Fruit fly (Drosophila melanogaster) whole organism, embryonic: ENCODE measurements around the gene CG32647.

Source experiments
- ATbp ChIP-seq: fragments of 200-800 bp; sonication (Bioruptor generic); optimal IDR thresholded peaks from 2 replicates; lab custom pipeline; 2017; ENCODE audit warnings: missing biosample characterization, mild to moderate bottlenecking, missing genetic modification characterization, missing genetic modification reagents
- Atf-2 ChIP-seq: fragments of 200-800 bp; sonication (Bioruptor generic); optimal IDR thresholded peaks from 2 replicates; lab custom pipeline; 2016; ENCODE audit warnings: missing biosample characterization, missing genetic modification characterization
- Atf3 ChIP-seq: fragments of 200-800 bp; sonication (Bioruptor generic); optimal IDR thresholded peaks from 3 replicates; lab custom pipeline; 2016; ENCODE audit warnings: missing biosample characterization, missing genetic modification characterization
- CG1024 ChIP-seq: fragments of 200-800 bp; sonication (Bioruptor generic); IDR thresholded peaks from 2 replicates; pipeline ENCODE4 v1.3.6; 2022; ENCODE audit warnings: missing biosample characterization, missing genetic modification characterization
- CG10321 ChIP-seq: fragments of 200-800 bp; sonication (Bioruptor generic); IDR thresholded peaks from 2 replicates; pipeline ENCODE4 v1.3.6; 2022; ENCODE audit warnings: missing biosample characterization, missing genetic modification characterization
- CG10543 ChIP-seq: fragments of 200-800 bp; sonication (Bioruptor generic); optimal IDR thresholded peaks from 3 replicates; lab custom pipeline; 2017; ENCODE audit warnings: missing biosample characterization, mild to moderate bottlenecking, missing genetic modification characterization, moderate library complexity
- CG12299 ChIP-seq: fragments of 200-800 bp; sonication (Bioruptor generic); optimal IDR thresholded peaks from 2 replicates; lab custom pipeline; 2018; ENCODE audit warnings: missing biosample characterization, mild to moderate bottlenecking, missing genetic modification characterization
- CG17328 ChIP-seq: fragments of 200-800 bp; sonication (Bioruptor generic); IDR thresholded peaks from 2 replicates; pipeline ENCODE4 v1.3.6; 2022; ENCODE audit warnings: missing biosample characterization, missing genetic modification characterization
- CG17568 ChIP-seq: fragments of 200-800 bp; sonication (Bioruptor generic); optimal IDR thresholded peaks from 2 replicates; lab custom pipeline; 2018; ENCODE audit warnings: missing biosample characterization, mild to moderate bottlenecking, missing genetic modification characterization, moderate library complexity
- CG2129 ChIP-seq: fragments of 200-800 bp; sonication (Bioruptor generic); IDR thresholded peaks from 2 replicates; pipeline ENCODE4 v1.3.6; 2022; ENCODE audit warnings: missing biosample characterization, missing genetic modification characterization; ENCODE audit not compliant: partially characterized antibody
- CG2889 ChIP-seq: fragments of 200-800 bp; sonication (Bioruptor generic); IDR thresholded peaks from 3 replicates; pipeline ENCODE4 v1.3.6; 2022; ENCODE audit warnings: missing biosample characterization, missing genetic modification characterization
- CG30431 ChIP-seq: fragments of 200-800 bp; sonication (Bioruptor generic); optimal IDR thresholded peaks from 2 replicates; lab custom pipeline; 2017; ENCODE audit warnings: missing biosample characterization, missing genetic modification characterization
- CG31441 ChIP-seq: fragments of 200-800 bp; sonication (Bioruptor generic); IDR thresholded peaks from 2 replicates; pipeline ENCODE4 v1.3.6; 2022; ENCODE audit warnings: missing biosample characterization, missing genetic modification characterization
- CG33557 ChIP-seq: fragments of 200-800 bp; sonication (Bioruptor generic); optimal IDR thresholded peaks from 2 replicates; lab custom pipeline; 2019; ENCODE audit warnings: missing biosample characterization, mild to moderate bottlenecking, missing genetic modification characterization, moderate library complexity
- CG34376 ChIP-seq: fragments of 200-800 bp; sonication (Bioruptor generic); optimal IDR thresholded peaks from 2 replicates; lab custom pipeline; 2018; ENCODE audit warnings: missing biosample characterization, mild to moderate bottlenecking, missing genetic modification characterization
- CG3847 ChIP-seq: fragments of 200-800 bp; sonication (Bioruptor generic); IDR thresholded peaks from 2 replicates; pipeline ENCODE4 v1.3.6; 2022; ENCODE audit warnings: missing biosample characterization, missing genetic modification characterization
- CG4617 ChIP-seq: fragments of 200-800 bp; sonication (Bioruptor generic); optimal IDR thresholded peaks from 3 replicates; lab custom pipeline; 2016; ENCODE audit warnings: missing biosample characterization, missing genetic modification characterization, borderline replicate concordance
- CG4854 ChIP-seq: fragments of 200-800 bp; sonication (Bioruptor generic); optimal IDR thresholded peaks from 2 replicates; lab custom pipeline; 2016; ENCODE audit warnings: missing biosample characterization, missing genetic modification characterization, inconsistent platforms
- CG6854 ChIP-seq: fragments of 200-800 bp; sonication (Bioruptor generic); optimal IDR thresholded peaks from 3 replicates; lab custom pipeline; 2017; ENCODE audit warnings: missing biosample characterization, mild to moderate bottlenecking, missing genetic modification characterization
- Dek ChIP-seq: fragments of 200-800 bp; sonication (Bioruptor generic); optimal IDR thresholded peaks from 3 replicates; lab custom pipeline; 2019; ENCODE audit warnings: missing biosample characterization, mild to moderate bottlenecking, missing genetic modification characterization, moderate library complexity
- Dfd ChIP-seq, 2 experiments: fragments of >200 bp; optimal IDR thresholded peaks; 2 replicates each; lab custom pipeline; 2017; ENCODE audit warnings: missing biosample characterization in 2 of 2, missing genetic modification characterization in 2 of 2
- HLH3B ChIP-seq: fragments of 200-800 bp; sonication (Bioruptor generic); IDR thresholded peaks from 2 replicates; pipeline ENCODE4 v1.3.6; 2022; ENCODE audit warnings: missing biosample characterization, missing genetic modification characterization
- Hsf ChIP-seq: fragments of 200-800 bp; sonication (Bioruptor generic); optimal IDR thresholded peaks from 3 replicates; lab custom pipeline; 2016; ENCODE audit warnings: missing biosample characterization, missing genetic modification characterization
- MBD-R2 ChIP-seq: fragments of 200-800 bp; sonication (Bioruptor generic); IDR thresholded peaks from 2 replicates; pipeline ENCODE4 v1.3.6; 2022; ENCODE audit warnings: missing biosample characterization, missing genetic modification characterization
- Med ChIP-seq: fragments of 200-800 bp; sonication (Bioruptor generic); peaks from one replicate; lab custom pipeline; 2016; ENCODE audit warnings: missing biosample characterization, missing genetic modification characterization, mild to moderate bottlenecking, inconsistent platforms, moderate library complexity
- NC2β ChIP-seq: fragments of 200-800 bp; sonication (Bioruptor generic); optimal IDR thresholded peaks from 2 replicates; lab custom pipeline; 2016; ENCODE audit warnings: missing biosample characterization, missing genetic modification characterization
- NK7.1 ChIP-seq: fragments of 200-800 bp; sonication (Bioruptor generic); optimal IDR thresholded peaks from 3 replicates; lab custom pipeline; 2016; ENCODE audit warnings: missing biosample characterization, missing genetic modification characterization
- NfI ChIP-seq: fragments of 200-800 bp; sonication (Bioruptor generic); optimal IDR thresholded peaks from 3 replicates; lab custom pipeline; 2018; ENCODE audit warnings: missing biosample characterization, mild to moderate bottlenecking, missing genetic modification characterization, moderate library complexity
- Side ChIP-seq: fragments of 200-800 bp; sonication (Bioruptor generic); optimal IDR thresholded peaks from 2 replicates; lab custom pipeline; 2016; ENCODE audit warnings: missing biosample characterization, missing genetic modification characterization
- Sox102F ChIP-seq: fragments of 200-800 bp; sonication (Bioruptor generic); optimal IDR thresholded peaks from 2 replicates; lab custom pipeline; 2018; ENCODE audit warnings: missing biosample characterization, mild to moderate bottlenecking, missing genetic modification characterization, moderate library complexity
- Sry-δ ChIP-seq: fragments of 200-800 bp; sonication (Bioruptor generic); optimal IDR thresholded peaks from 2 replicates; lab custom pipeline; 2016; ENCODE audit warnings: missing biosample characterization, missing genetic modification characterization
- ap ChIP-seq: fragments of 200-800 bp; sonication (Bioruptor generic); IDR thresholded peaks from 2 replicates; pipeline ENCODE4 v1.3.6; 2022; ENCODE audit warnings: missing biosample characterization, missing genetic modification characterization
- ash1 ChIP-seq: fragments of 200-800 bp; sonication (Bioruptor generic); optimal IDR thresholded peaks from 2 replicates; lab custom pipeline; 2018; ENCODE audit warnings: missing biosample characterization, mild to moderate bottlenecking, missing genetic modification characterization
- caup ChIP-seq: fragments of 200-800 bp; sonication (Bioruptor generic); optimal IDR thresholded peaks from 3 replicates; lab custom pipeline; 2017; ENCODE audit warnings: missing biosample characterization, mild to moderate bottlenecking, missing genetic modification characterization, moderate library complexity; ENCODE audit not compliant: severe bottlenecking
- chm ChIP-seq: fragments of 200-800 bp; sonication (Bioruptor generic); IDR thresholded peaks from 2 replicates; pipeline ENCODE4 v1.3.6; 2022; ENCODE audit warnings: missing biosample characterization, missing genetic modification characterization
- cwo ChIP-seq: fragments of 200-800 bp; sonication (Bioruptor generic); optimal IDR thresholded peaks from 3 replicates; lab custom pipeline; 2017; ENCODE audit warnings: missing biosample characterization, missing genetic modification characterization, mild to moderate bottlenecking, moderate library complexity, missing genetic modification reagents
- dan ChIP-seq: fragments of 200-800 bp; sonication (Bioruptor generic); IDR thresholded peaks from 2 replicates; pipeline ENCODE4 v1.3.6; 2022; ENCODE audit warnings: missing biosample characterization, missing genetic modification characterization
- eyg ChIP-seq: fragments of 200-800 bp; sonication (Bioruptor generic); optimal IDR thresholded peaks from 3 replicates; lab custom pipeline; 2016; ENCODE audit warnings: missing biosample characterization, missing genetic modification characterization
- fd3F ChIP-seq: fragments of 200-800 bp; sonication (Bioruptor generic); optimal IDR thresholded peaks from 2 replicates; lab custom pipeline; 2018; ENCODE audit warnings: missing biosample characterization, mild to moderate bottlenecking, missing genetic modification characterization, moderate library complexity
- ftz-f1 ChIP-seq: fragments of 200-800 bp; sonication (Bioruptor generic); optimal IDR thresholded peaks from 2 replicates; lab custom pipeline; 2016; ENCODE audit warnings: missing biosample characterization, missing genetic modification characterization
- insv ChIP-seq, 2 experiments: fragments of 200-800 bp; sonication (Bioruptor generic); optimal IDR thresholded peaks; 3 replicates each; lab custom pipeline; 2016 to 2018; ENCODE audit warnings: missing biosample characterization in 2 of 2, missing genetic modification characterization in 2 of 2
- ken ChIP-seq: fragments of 200-800 bp; sonication (Bioruptor generic); IDR thresholded peaks from 3 replicates; pipeline ENCODE4 v1.3.6; 2022; ENCODE audit warnings: missing biosample characterization, missing genetic modification characterization
- kni ChIP-seq: fragments of 200-800 bp; sonication (Bioruptor generic); optimal IDR thresholded peaks from 3 replicates; lab custom pipeline; 2017; ENCODE audit warnings: mild to moderate bottlenecking, missing biosample characterization, missing genetic modification reagents, missing genetic modification characterization
- nom ChIP-seq: fragments of 200-800 bp; sonication (Bioruptor generic); optimal IDR thresholded peaks from 2 replicates; lab custom pipeline; 2017; ENCODE audit warnings: missing biosample characterization, missing genetic modification characterization, mild to moderate bottlenecking, moderate library complexity, missing genetic modification reagents
- phol ChIP-seq: fragments of 200-800 bp; sonication (Bioruptor generic); optimal IDR thresholded peaks from 3 replicates; lab custom pipeline; 2018; ENCODE audit warnings: missing biosample characterization, mild to moderate bottlenecking, missing genetic modification characterization, moderate library complexity
- prd ChIP-seq, 3 experiments: fragments of >200 bp in 2 of 3; fragments of 200-800 bp in 1 of 3; sonication (Bioruptor generic) in 1 of 3; optimal IDR thresholded peaks in 2 of 3; IDR thresholded peaks in 1 of 3; 2 replicates in 2 of 3; 3 replicates in 1 of 3; pipeline versions ENCODE4 v1.3.6 to Lab custom; 2017 to 2022; ENCODE audit warnings: missing biosample characterization in 1 of 3, missing genetic modification characterization in 1 of 3
- psq ChIP-seq: fragments of 200-800 bp; sonication (Bioruptor generic); optimal IDR thresholded peaks from 2 replicates; lab custom pipeline; 2017; ENCODE audit warnings: missing biosample characterization, missing genetic modification characterization
- sqz ChIP-seq: fragments of 200-800 bp; sonication (Bioruptor generic); optimal IDR thresholded peaks from 3 replicates; lab custom pipeline; 2018; ENCODE audit warnings: missing biosample characterization, mild to moderate bottlenecking, missing genetic modification characterization
- twi ChIP-seq: fragments of 200-800 bp; optimal IDR thresholded peaks from 2 replicates; lab custom pipeline; 2019; ENCODE audit warnings: missing biosample characterization, mild to moderate bottlenecking, missing genetic modification characterization, moderate library complexity

The CG32647 gene

DNA sequence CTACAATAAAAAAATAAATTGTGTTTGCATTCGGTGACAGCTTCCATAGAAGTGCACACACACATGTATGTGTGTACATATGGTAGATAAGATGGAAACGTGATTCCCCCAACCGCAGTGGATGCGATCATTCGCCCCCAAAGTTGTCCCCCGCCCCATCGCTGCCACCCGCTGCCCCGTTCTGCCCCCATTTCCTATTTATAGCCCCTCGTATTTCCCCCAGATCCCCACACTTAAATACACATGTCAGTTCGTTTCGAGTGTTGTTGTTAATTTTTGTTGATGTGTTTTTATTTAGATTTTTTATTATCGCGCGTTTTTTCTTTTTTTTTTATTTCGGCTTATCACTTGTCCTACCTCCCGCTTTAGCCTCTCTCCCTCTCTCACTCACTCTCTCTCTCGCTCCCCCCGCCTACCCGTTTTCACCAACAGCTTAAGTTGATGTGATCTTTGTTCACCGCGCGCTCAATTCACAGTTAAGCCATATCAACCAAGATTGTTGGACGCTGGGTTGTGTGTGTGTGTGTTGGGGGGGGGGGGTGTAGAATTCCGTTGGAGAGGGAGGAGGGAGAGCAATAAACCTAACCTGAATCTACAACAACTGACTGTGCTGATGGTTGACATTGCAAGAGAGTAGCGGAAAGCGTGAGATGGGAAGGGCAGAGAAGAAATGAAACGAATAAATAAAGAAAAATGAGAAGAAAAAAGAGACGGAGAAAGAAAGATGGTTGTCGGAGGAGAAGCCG lies 31.0 kb downstream of the CG32647 start (continued):
- no peak for TF ChIP-seq CG12299 (tag; lab: Kevin White, UChicago)
- TF ChIP-seq prd (optimal IDR thresholded peaks at IDR 0.05; lab: Kevin White, UChicago), result no peak
- no peak for TF ChIP-seq prd (GFP tag; IDR thresholded peaks at IDR 0.05; lab: Robert Waterston, UW)
- no peak for TF ChIP-seq Side (GFP tag; lab: Kevin White, UChicago)
- no peak for TF ChIP-seq Atf3 (GFP tag; lab: Kevin White, UChicago)
- TF ChIP-seq Hsf (GFP tag; lab: Kevin White, UChicago), result no peak
- no peak for TF ChIP-seq CG2889 (GFP tag; lab: Robert Waterston, UW)
- TF ChIP-seq twi, result peak; percentile 55
- peak; percentile 95 for TF ChIP-seq sqz (GFP tag; lab: Kevin White, UChicago)
- TF ChIP-seq CG10321 (GFP tag; lab: Robert Waterston, UW), result no peak
- peak; percentile 67 for TF ChIP-seq CG34376
- no peak for TF ChIP-seq NC2β (GFP tag; lab: Kevin White, UChicago)
- TF ChIP-seq MBD-R2 (GFP tag; lab: Robert Waterston, UW), result no peak
- no peak for TF ChIP-seq CG4854 (GFP tag; lab: Kevin White, UChicago)
- TF ChIP-seq CG6854 (GFP tag; lab: Kevin White, UChicago), result no peak
- TF ChIP-seq CG33557 (GFP tag; lab: Kevin White, UChicago), result no peak
- peak; percentile 91 for TF ChIP-seq kni
- TF ChIP-seq Sry-δ, result no peak
- TF ChIP-seq ash1 (GFP tag; lab: Kevin White, UChicago), result peak; percentile 83
- no peak for TF ChIP-seq NfI (GFP tag; lab: Kevin White, UChicago)
- no peak for TF ChIP-seq Dek (tag; lab: Kevin White, UChicago)
- TF ChIP-seq Sox102F (GFP tag; lab: Kevin White, UChicago), result no peak
- TF ChIP-seq ken (GFP tag; lab: Robert Waterston, UW), result 0 out of 3 replicates have a peak, but pooled peaks have one; percentile 24
- TF ChIP-seq insv (GFP tag; optimal IDR thresholded peaks at IDR 0.05; lab: Kevin White, UChicago), result no peak
- TF ChIP-seq Med (GFP tag; lab: Kevin White, UChicago), result peak; percentile 32
- no peak for TF ChIP-seq Dfd (GFP tag; optimal IDR thresholded peaks at IDR 0.05; lab: Kevin White, UChicago)
- TF ChIP-seq ftz-f1 (GFP tag; lab: Kevin White, UChicago), result no peak
- TF ChIP-seq fd3F (GFP tag; lab: Kevin White, UChicago), result no peak
- peak; percentile 23 for TF ChIP-seq CG17568
- no peak for TF ChIP-seq eyg
- TF ChIP-seq CG3847 (GFP tag; lab: Robert Waterston, UW), result no peak
- 0 out of 2 replicates have a peak, but pooled peaks have one; percentile 31 for TF ChIP-seq chm (GFP tag; lab: Robert Waterston, UW)
- no peak for TF ChIP-seq Atf-2 (GFP tag; lab: Kevin White, UChicago)
- TF ChIP-seq CG1024 (GFP tag; lab: Robert Waterston, UW), result no peak
- no peak; the same call in 1 of the 2 replicates for TF ChIP-seq HLH3B (GFP tag; lab: Robert Waterston, UW)
- TF ChIP-seq CG2129 (GFP tag; lab: Robert Waterston, UW), result no peak
- peak; percentile 84 for TF ChIP-seq nom (GFP tag; lab: Kevin White, UChicago)
- peak; percentile 83 for TF ChIP-seq CG10543 (GFP tag; lab: Kevin White, UChicago)
- peak; percentile 2 for TF ChIP-seq caup (GFP tag; lab: Kevin White, UChicago)
- TF ChIP-seq NK7.1, result no peak
- peak; percentile 81 for TF ChIP-seq psq (GFP tag; lab: Kevin White, UChicago)
- no peak for TF ChIP-seq ap (GFP tag; lab: Robert Waterston, UW)
- no peak for TF ChIP-seq phol
- TF ChIP-seq CG4617 (GFP tag; lab: Kevin White, UChicago), result no peak
- TF ChIP-seq ATbp, result peak; percentile 20
- TF ChIP-seq CG17328 (GFP tag; lab: Robert Waterston, UW), result no peak
- TF ChIP-seq cwo, result peak; percentile 90
- no peak for TF ChIP-seq CG31441 (GFP tag; lab: Robert Waterston, UW)
- no peak for TF ChIP-seq CG30431
- TF ChIP-seq dan (GFP tag; lab: Robert Waterston, UW), result no peak
